Fruit fly (Drosophila melanogaster) whole organism, adult: Measurements from ENCODE around the gene Lint-O.
A peak's percentile ranks its signal among the peaks of the same experiment; 100 is the strongest.

ENCODE experiments used
- CG5204 ChIP-seq: fragments of 200-800 bp; sonication (Bioruptor generic); optimal IDR thresholded peaks from 2 replicates; lab custom pipeline; 2016; ENCODE audit warnings: missing biosample characterization, missing genetic modification characterization
- CG7045 ChIP-seq: fragments of 200-800 bp; sonication (Bioruptor generic); optimal IDR thresholded peaks from 2 replicates; lab custom pipeline; 2017; ENCODE audit warnings: missing biosample characterization, mild to moderate bottlenecking, missing genetic modification characterization
- CG7101 ChIP-seq: fragments of 200-800 bp; sonication (Bioruptor generic); optimal IDR thresholded peaks from 2 replicates; lab custom pipeline; 2018; ENCODE audit warnings: missing biosample characterization, mild to moderate bottlenecking, missing genetic modification characterization, moderate library complexity
- bab1 ChIP-seq: fragments of 200-800 bp; sonication (Bioruptor generic); optimal IDR thresholded peaks from 3 replicates; lab custom pipeline; 2019; ENCODE audit warnings: missing biosample characterization, mild to moderate bottlenecking, missing genetic modification characterization, moderate library complexity
- cic ChIP-seq: fragments of 200-800 bp; sonication (Bioruptor generic); optimal IDR thresholded peaks from 2 replicates; lab custom pipeline; 2017; ENCODE audit warnings: missing biosample characterization, mild to moderate bottlenecking, missing genetic modification characterization, moderate library complexity
- cnc ChIP-seq, 2 experiments: fragments of >200 bp; optimal IDR thresholded peaks; 2 replicates each; lab custom pipeline; 2017
- pad ChIP-seq: fragments of 200-800 bp; sonication (Bioruptor generic); optimal IDR thresholded peaks from 3 replicates; lab custom pipeline; 2017; ENCODE audit warnings: missing biosample characterization, missing genetic modification characterization, mild to moderate bottlenecking, moderate library complexity, missing genetic modification reagents
- tj ChIP-seq: fragments of 200-800 bp; sonication (Bioruptor generic); optimal IDR thresholded peaks from 3 replicates; lab custom pipeline; 2017; ENCODE audit warnings: missing biosample characterization, mild to moderate bottlenecking, missing genetic modification characterization, moderate library complexity

dm6 chrX:2685022-2685421 lies 13.5 kb upstream of the Lint-O start:
- TF ChIP-seq CG7101 (tag; lab: Kevin White, UChicago): peak; percentile 81
- TF ChIP-seq bab1 (GFP tag; lab: Kevin White, UChicago): no peak
- no peak for TF ChIP-seq cnc (optimal IDR thresholded peaks at IDR 0.05; lab: Kevin White, UChicago)
- peak; percentile 50 for TF ChIP-seq CG7045 (GFP tag; lab: Kevin White, UChicago)
- no peak for TF ChIP-seq cic (GFP tag; lab: Kevin White, UChicago)
- peak; percentile 28 for TF ChIP-seq pad (GFP tag; lab: Kevin White, UChicago)
- TF ChIP-seq tj (GFP tag; lab: Kevin White, UChicago): peak; percentile 28
- TF ChIP-seq CG5204 (GFP tag; lab: Kevin White, UChicago): peak; percentile 65
